Worm (Caenorhabditis elegans) whole organism, L2 larva: ENCODE results near the gene zyg-1.

Source experiments
- C34F6.9 ChIP-seq: fragments of 150-350 bp; optimal IDR thresholded peaks from 2 replicates; lab custom pipeline; 2014; ENCODE audit warnings: missing biosample characterization, missing genetic modification characterization
- F13H6.1 ChIP-seq: sonication (generic microtip); optimal IDR thresholded peaks from 2 replicates; lab custom pipeline; 2016; ENCODE audit warnings: missing genetic modification characterization, missing compliant biosample characterization
- R02D3.7 ChIP-seq: fragments of 150-350 bp; optimal IDR thresholded peaks from 2 replicates; lab custom pipeline; 2014; ENCODE audit warnings: missing biosample characterization, missing genetic modification characterization
- Y55F3AM.14 ChIP-seq: fragments of 200-800 bp; sonication (Bioruptor generic); optimal IDR thresholded peaks from 2 replicates; lab custom pipeline; 2018; ENCODE audit warnings: mild to moderate bottlenecking, missing genetic modification characterization, missing compliant biosample characterization
- ZK546.5 ChIP-seq: sonication (generic microtip); optimal IDR thresholded peaks from 2 replicates; lab custom pipeline; 2017; ENCODE audit warnings: missing biosample characterization, missing genetic modification characterization
- alr-1 ChIP-seq: fragments of 150-350 bp; optimal IDR thresholded peaks from 2 replicates; lab custom pipeline; 2014; ENCODE audit warnings: missing biosample characterization, missing genetic modification characterization
- aly-2 ChIP-seq: fragments of 150-350 bp; optimal IDR thresholded peaks from 2 replicates; lab custom pipeline; 2014; ENCODE audit warnings: missing biosample characterization, missing genetic modification characterization
- ama-1 ChIP-seq: fragments of 150-350 bp; optimal IDR thresholded peaks from 2 replicates; lab custom pipeline; 2018; ENCODE audit warnings: inconsistent platforms
- ceh-16 ChIP-seq: fragments of 150-350 bp; optimal IDR thresholded peaks from 2 replicates; lab custom pipeline; 2014; ENCODE audit warnings: missing biosample characterization, missing genetic modification characterization
- ceh-82 ChIP-seq: fragments of 150-350 bp; optimal IDR thresholded peaks from 2 replicates; lab custom pipeline; 2014; ENCODE audit warnings: missing biosample characterization, missing genetic modification characterization
- crh-2 ChIP-seq: sonication (generic microtip); optimal IDR thresholded peaks from 2 replicates; lab custom pipeline; 2017; ENCODE audit warnings: missing biosample characterization, missing genetic modification characterization
- egl-27 ChIP-seq: sonication (generic microtip); optimal IDR thresholded peaks from 3 replicates; lab custom pipeline; 2017; ENCODE audit warnings: missing biosample characterization, missing genetic modification reagents, missing genetic modification characterization
- elt-1 ChIP-seq: fragments of 150-350 bp; optimal IDR thresholded peaks from 2 replicates; lab custom pipeline; 2014; ENCODE audit warnings: missing biosample characterization, missing genetic modification characterization
- elt-3 ChIP-seq: sonication (generic microtip); optimal IDR thresholded peaks from 2 replicates; lab custom pipeline; 2017; ENCODE audit warnings: missing biosample characterization, missing genetic modification characterization
- fos-1 ChIP-seq: fragments of 150-350 bp; optimal IDR thresholded peaks from 2 replicates; lab custom pipeline; 2014; ENCODE audit warnings: missing biosample characterization, missing genetic modification characterization
- gmeb-1 ChIP-seq: fragments of 150-350 bp; optimal IDR thresholded peaks from 2 replicates; lab custom pipeline; 2014; ENCODE audit warnings: missing biosample characterization, missing genetic modification characterization
- lin-11 ChIP-seq: fragments of 150-350 bp; sonication (generic microtip); optimal IDR thresholded peaks from 2 replicates; lab custom pipeline; 2014; ENCODE audit warnings: missing biosample characterization, missing genetic modification characterization, inconsistent platforms, mixed read lengths
- lin-13 ChIP-seq: fragments of 150-350 bp; optimal IDR thresholded peaks from 2 replicates; lab custom pipeline; 2014; ENCODE audit warnings: missing biosample characterization, missing genetic modification reagents, missing genetic modification characterization
- lin-39 ChIP-seq: fragments of 150-350 bp; optimal IDR thresholded peaks from 2 replicates; lab custom pipeline; 2014; ENCODE audit warnings: missing biosample characterization, missing genetic modification reagents, missing genetic modification characterization
- lsy-2 ChIP-seq, 2 experiments: fragments of 150-350 bp in 1 of 2; sonication (generic microtip) in 1 of 2; optimal IDR thresholded peaks; 2 replicates each; lab custom pipeline; 2014 to 2017; ENCODE audit warnings: missing biosample characterization in 2 of 2, missing genetic modification characterization in 2 of 2
- mab-5 ChIP-seq: fragments of 150-350 bp; optimal IDR thresholded peaks from 2 replicates; lab custom pipeline; 2014; ENCODE audit warnings: missing biosample characterization, missing genetic modification characterization
- mbf-1 ChIP-seq: sonication (generic microtip); optimal IDR thresholded peaks from 2 replicates; lab custom pipeline; 2017; ENCODE audit warnings: missing biosample characterization, missing genetic modification characterization
- mdl-1 ChIP-seq, 2 experiments: fragments of 150-350 bp in 1 of 2; sonication (generic microtip) in 1 of 2; optimal IDR thresholded peaks; 2 replicates each; lab custom pipeline; 2017; ENCODE audit warnings: missing biosample characterization in 2 of 2, missing genetic modification characterization in 2 of 2
- nhr-10 ChIP-seq: sonication (generic microtip); optimal IDR thresholded peaks from 2 replicates; lab custom pipeline; 2017; ENCODE audit warnings: missing biosample characterization, missing genetic modification characterization
- nhr-11 ChIP-seq: fragments of 150-350 bp; optimal IDR thresholded peaks from 2 replicates; lab custom pipeline; 2014; ENCODE audit warnings: missing biosample characterization, missing genetic modification characterization
- nhr-12 ChIP-seq: fragments of 150-350 bp; optimal IDR thresholded peaks from 2 replicates; lab custom pipeline; 2014; ENCODE audit warnings: missing biosample characterization, missing genetic modification characterization
- nhr-129 ChIP-seq: fragments of 150-350 bp; optimal IDR thresholded peaks from 2 replicates; lab custom pipeline; 2014; ENCODE audit warnings: missing biosample characterization, missing genetic modification characterization
- nhr-21 ChIP-seq: fragments of 150-350 bp; optimal IDR thresholded peaks from 2 replicates; lab custom pipeline; 2014; ENCODE audit warnings: missing biosample characterization, missing genetic modification characterization
- nhr-23 ChIP-seq: fragments of 150-350 bp; optimal IDR thresholded peaks from 2 replicates; lab custom pipeline; 2014; ENCODE audit warnings: missing biosample characterization, missing genetic modification reagents, missing genetic modification characterization
- nhr-237 ChIP-seq: fragments of 150-350 bp; optimal IDR thresholded peaks from 2 replicates; lab custom pipeline; 2014; ENCODE audit warnings: missing biosample characterization, missing genetic modification characterization
- nhr-25 ChIP-seq: fragments of 150-350 bp; sonication (generic microtip); optimal IDR thresholded peaks from 3 replicates; lab custom pipeline; 2014; ENCODE audit warnings: missing biosample characterization, missing genetic modification characterization
- nhr-6 ChIP-seq: fragments of 150-350 bp; optimal IDR thresholded peaks from 2 replicates; lab custom pipeline; 2014; ENCODE audit warnings: missing biosample characterization, missing genetic modification characterization
- nhr-77 ChIP-seq: fragments of 150-350 bp; optimal IDR thresholded peaks from 2 replicates; lab custom pipeline; 2014; ENCODE audit warnings: missing biosample characterization, missing genetic modification characterization
- peb-1 ChIP-seq: fragments of 150-350 bp; optimal IDR thresholded peaks from 2 replicates; lab custom pipeline; 2014; ENCODE audit warnings: missing biosample characterization, missing genetic modification characterization
- sem-4 ChIP-seq: fragments of 150-350 bp; optimal IDR thresholded peaks from 2 replicates; lab custom pipeline; 2014; ENCODE audit warnings: missing biosample characterization, missing genetic modification reagents, missing genetic modification characterization
- skn-1 ChIP-seq: sonication (generic microtip); optimal IDR thresholded peaks from 2 replicates; lab custom pipeline; 2017; ENCODE audit warnings: missing biosample characterization, missing genetic modification characterization
- sma-9 ChIP-seq, 2 experiments: fragments of 150-350 bp in 1 of 2; sonication (generic microtip) in 1 of 2; optimal IDR thresholded peaks; 2 replicates each; lab custom pipeline; 2014 to 2016; ENCODE audit warnings: missing genetic modification characterization in 2 of 2, mild to moderate bottlenecking in 1 of 2, missing biosample characterization in 1 of 2, missing compliant biosample characterization in 1 of 2, missing genetic modification reagents in 1 of 2, moderate library complexity in 1 of 2
- snpc-4 ChIP-seq: fragments of 150-350 bp; optimal IDR thresholded peaks from 2 replicates; lab custom pipeline; 2014; ENCODE audit warnings: missing biosample characterization, missing genetic modification characterization
- unc-39 ChIP-seq: fragments of 150-350 bp; optimal IDR thresholded peaks from 2 replicates; lab custom pipeline; 2014; ENCODE audit warnings: missing biosample characterization, missing genetic modification characterization
- unc-55 ChIP-seq: fragments of 150-350 bp; sonication (generic microtip); optimal IDR thresholded peaks from 3 replicates; lab custom pipeline; 2014; ENCODE audit warnings: missing biosample characterization, missing genetic modification reagents, missing genetic modification characterization
- unc-62 ChIP-seq: fragments of 150-350 bp; optimal IDR thresholded peaks from 2 replicates; lab custom pipeline; 2014; ENCODE audit warnings: missing biosample characterization, missing genetic modification reagents, missing genetic modification characterization
- zag-1 ChIP-seq: fragments of 150-350 bp; optimal IDR thresholded peaks from 2 replicates; lab custom pipeline; 2014; ENCODE audit warnings: missing biosample characterization, missing genetic modification characterization
- ztf-4 ChIP-seq: fragments of 150-350 bp; optimal IDR thresholded peaks from 2 replicates; lab custom pipeline; 2014; ENCODE audit warnings: missing biosample characterization, missing genetic modification characterization

Gene zyg-1

ce11 chrII:5654215-5654614 lies 4.7 kb downstream of the zyg-1 start, which contains the start of gene F59E12.1:
F59E12.1 (plus strand) TSS chrII:5654515.
- no peak for TF ChIP-seq lin-13 (GFP tag; lab: Kevin White, UChicago)
- TF ChIP-seq gmeb-1, result no peak
- TF ChIP-seq F13H6.1, result no peak
- TF ChIP-seq ztf-4 (tag; lab: Kevin White, UChicago), result no peak
- no peak for TF ChIP-seq unc-39 (tag; lab: Kevin White, UChicago)
- no peak for TF ChIP-seq lsy-2 (tag; optimal IDR thresholded peaks at IDR 0.05; lab: Kevin White, UChicago)
- no peak for TF ChIP-seq R02D3.7 (tag; lab: Kevin White, UChicago)
- TF ChIP-seq elt-3, result no peak
- TF ChIP-seq egl-27 (tag; lab: Kevin White, UChicago), result no peak
- no peak for TF ChIP-seq mbf-1 (tag; lab: Kevin White, UChicago)
- TF ChIP-seq crh-2, result no peak
- no peak for TF ChIP-seq elt-1 (tag; lab: Kevin White, UChicago)
- TF ChIP-seq nhr-237 (tag; lab: Kevin White, UChicago), result no peak
- no peak for TF ChIP-seq aly-2
- no peak for TF ChIP-seq ceh-82 (tag; lab: Kevin White, UChicago)
- no peak for TF ChIP-seq nhr-10 (tag; lab: Kevin White, UChicago)
- TF ChIP-seq unc-62, result no peak
- TF ChIP-seq skn-1 (tag; lab: Kevin White, UChicago), result no peak
- TF ChIP-seq sem-4, result no peak
- TF ChIP-seq lin-11 (tag; lab: Kevin White, UChicago), result no peak

DNA sequence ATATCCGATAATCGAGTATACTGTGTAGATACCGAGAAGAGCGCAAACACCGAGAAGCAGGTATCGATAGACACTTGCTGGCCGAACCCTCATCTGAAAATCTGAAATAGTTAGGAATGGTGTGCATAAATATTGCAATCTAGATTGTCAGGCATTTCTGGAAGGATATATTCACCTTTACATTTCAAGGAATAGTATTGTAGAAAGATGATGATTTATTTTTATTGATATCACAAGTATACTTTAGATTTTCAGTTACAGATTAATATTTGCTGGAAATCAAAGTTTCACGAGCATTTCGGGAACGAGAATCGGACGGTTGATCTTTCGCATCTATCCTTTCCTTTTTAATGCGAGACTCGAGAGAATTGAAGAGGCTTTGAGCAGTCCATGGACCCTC lies 10.1 kb downstream of the zyg-1 start, which contains the start of gene fut-3:
TSS of gene fut-3 (minus strand) at position 101 of the 400 bp plus-strand sequence.
- TF ChIP-seq unc-55, result no peak
- TF ChIP-seq, all 48 proteins: peak for 0

- TF ChIP-seq peb-1 (tag; lab: Kevin White, UChicago) (no peak), nhr-21 (no peak), ZK546.5 (tag; lab: Kevin White, UChicago) (no peak), C34F6.9 (tag; lab: Kevin White, UChicago) (no peak), zag-1 (tag; lab: Kevin White, UChicago) (no peak), ceh-82 (tag; lab: Kevin White, UChicago) (no peak), lsy-2 (tag; optimal IDR thresholded peaks at IDR 0.05; lab: Kevin White, UChicago) (no peak), nhr-10 (tag; lab: Kevin White, UChicago) (no peak), elt-1 (tag; lab: Kevin White, UChicago) (no peak), gmeb-1 (no peak), Y55F3AM.14 (no peak), F13H6.1 (no peak), aly-2 (no peak), nhr-129 (tag; lab: Kevin White, UChicago) (no peak), unc-55 (no peak), nhr-25 (tag; lab: Kevin White, UChicago) (no peak), skn-1 (tag; lab: Kevin White, UChicago) (no peak), lin-39 (tag; lab: Kevin White, UChicago) (no peak)
- TF ChIP-seq, all 48 proteins: peak for 0
These were observed 10.6 kb downstream of the zyg-1 start for ce11 chrII:5660155-5660554.

DNA sequence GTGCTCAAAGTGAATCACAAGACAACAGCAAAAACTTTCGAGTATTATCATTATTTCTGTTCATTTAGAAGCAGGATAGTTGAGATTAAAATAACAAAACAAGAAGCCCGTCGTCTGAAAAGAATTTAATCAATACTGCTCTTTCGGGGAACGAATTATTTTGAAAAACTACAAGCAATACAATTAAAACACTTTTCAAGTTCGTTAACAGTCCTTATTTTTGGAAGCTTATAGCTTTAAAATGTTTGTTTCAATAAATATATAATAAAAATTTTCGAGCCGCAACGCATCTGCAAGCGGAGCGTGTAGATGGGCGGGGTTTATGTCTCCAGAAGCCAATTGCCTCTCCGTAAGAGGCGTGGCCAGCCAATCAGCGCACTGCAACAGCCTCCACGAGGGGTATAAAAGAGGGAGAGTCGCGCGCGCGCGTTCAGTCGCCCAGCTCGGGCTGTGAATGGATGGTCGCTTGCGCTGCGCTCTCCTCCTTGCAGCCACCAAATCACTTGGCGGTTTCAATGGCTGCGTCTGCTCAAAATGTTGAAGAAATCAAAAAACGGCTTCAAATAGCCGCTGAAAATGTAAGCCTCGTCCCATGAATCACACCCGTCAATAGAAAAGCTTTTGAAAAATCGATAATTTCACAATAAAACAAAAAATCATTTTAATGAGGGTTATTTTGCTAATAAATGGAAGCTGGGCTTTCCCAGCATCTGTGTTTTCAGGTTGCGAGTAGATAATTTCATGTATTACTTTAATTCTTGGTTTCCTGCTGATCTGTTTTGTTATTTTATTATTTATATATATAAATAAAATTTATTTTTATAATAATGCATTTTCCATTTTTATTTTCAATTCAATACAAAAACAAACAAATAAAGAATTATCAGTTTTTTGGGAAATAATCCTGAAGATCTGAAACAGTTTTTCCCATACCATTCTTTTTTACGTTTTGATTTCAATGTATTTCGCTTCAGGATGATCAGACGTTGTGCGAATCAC lies 11.5 kb downstream of the zyg-1 start, which contains the start of the genes ift-43 and mdt-26:
TSS of gene ift-43 (minus strand) at position 51 of the 999 bp plus-strand sequence.
TSS of gene mdt-26 (plus strand) at position 446 of the 999 bp plus-strand sequence.
- TF ChIP-seq mab-5 (tag; lab: Kevin White, UChicago), result peak; percentile 34
- TF ChIP-seq aly-2, result no peak
- peak; percentile 50 for TF ChIP-seq C34F6.9 (tag; lab: Kevin White, UChicago)
- peak; percentile 62 for TF ChIP-seq nhr-129 (tag; lab: Kevin White, UChicago)
- TF ChIP-seq lin-39 (tag; lab: Kevin White, UChicago), result no peak
- peak; percentile 78 for TF ChIP-seq nhr-21
- TF ChIP-seq sma-9 (GFP tag; optimal IDR thresholded peaks at IDR 0.05; lab: Kevin White, UChicago), result peak; percentile 75
- no peak for TF ChIP-seq sma-9 (tag; optimal IDR thresholded peaks at IDR 0.05; lab: Kevin White, UChicago)
- TF ChIP-seq nhr-6, result peak; percentile 68
- TF ChIP-seq nhr-237 (tag; lab: Kevin White, UChicago), result peak; percentile 54
- TF ChIP-seq snpc-4 (tag; lab: Kevin White, UChicago), result no peak
- no peak for TF ChIP-seq alr-1
- TF ChIP-seq ceh-16 (tag; lab: Kevin White, UChicago), result peak; percentile 81
- no peak for TF ChIP-seq nhr-11 (tag; lab: Kevin White, UChicago)
- TF ChIP-seq lin-11 (tag; lab: Kevin White, UChicago), result peak; percentile 89
- TF ChIP-seq elt-3, result no peak
- TF ChIP-seq nhr-23, result no peak
- TF ChIP-seq unc-39 (tag; lab: Kevin White, UChicago), result peak; percentile 8
- TF ChIP-seq nhr-12, result no peak
- no peak for TF ChIP-seq skn-1 (tag; lab: Kevin White, UChicago)
- peak; percentile 6 for TF ChIP-seq Y55F3AM.14
- TF ChIP-seq fos-1 (tag; lab: Kevin White, UChicago), result peak; percentile 53
- TF ChIP-seq mdl-1 (tag; optimal IDR thresholded peaks at IDR 0.05; lab: Kevin White, UChicago), result peak; percentile 57 to 73
- TF ChIP-seq nhr-77 (tag; lab: Kevin White, UChicago), result no peak
- TF ChIP-seq lsy-2 (tag; optimal IDR thresholded peaks at IDR 0.05; lab: Kevin White, UChicago), result peak; percentile 78 to 88
- peak; percentile 100 for TF ChIP-seq ama-1 (lab: Kevin White, UChicago)
- TF ChIP-seq F13H6.1, result peak; percentile 85
- peak; percentile 67 for TF ChIP-seq sem-4
- peak; percentile 3 for TF ChIP-seq ZK546.5 (tag; lab: Kevin White, UChicago)
- TF ChIP-seq peb-1 (tag; lab: Kevin White, UChicago), result no peak
- peak; percentile 72 for TF ChIP-seq nhr-10 (tag; lab: Kevin White, UChicago)
